Worm (Caenorhabditis elegans) whole organism, L4 larva: Measurements from ENCODE around the gene acs-1.

ENCODE experiments used
- F26F4.8 ChIP-seq: fragments of 200-800 bp; sonication (Bioruptor generic); conservative IDR thresholded peaks from 2 replicates; pipeline ENCODE4 v1.3.6; 2022; ENCODE audit warnings: missing genetic modification characterization, missing compliant biosample characterization
- F44E2.7 ChIP-seq: fragments of 200-800 bp; sonication (Bioruptor generic); IDR thresholded peaks from 2 replicates; pipeline ENCODE4 v2.1.2; 2022; ENCODE audit warnings: missing genetic modification characterization, missing compliant biosample characterization
- F49E8.2 ChIP-seq: sonication (generic microtip); optimal IDR thresholded peaks from 2 replicates; lab custom pipeline; 2016; ENCODE audit warnings: missing compliant biosample characterization, mild to moderate bottlenecking, missing genetic modification characterization, borderline replicate concordance
- R02D3.7 ChIP-seq: fragments of 150-350 bp; sonication (generic microtip); optimal IDR thresholded peaks from 3 replicates; lab custom pipeline; 2014; ENCODE audit warnings: missing biosample characterization, missing genetic modification characterization
- T20F7.1 ChIP-seq: fragments of 200-800 bp; sonication (Bioruptor generic); optimal IDR thresholded peaks from 2 replicates; lab custom pipeline; 2018; ENCODE audit warnings: mild to moderate bottlenecking, missing genetic modification characterization, missing compliant biosample characterization
- T26A8.4 ChIP-seq: fragments of 200-800 bp; sonication (Bioruptor generic); IDR thresholded peaks from 2 replicates; pipeline ENCODE4 v1.3.6; 2022; ENCODE audit warnings: missing genetic modification characterization, missing compliant biosample characterization
- Y75B8A.6 ChIP-seq: fragments of 200-800 bp; sonication (Bioruptor generic); IDR thresholded peaks from 2 replicates; pipeline ENCODE4 v1.3.6; 2022; ENCODE audit warnings: missing genetic modification reagents, missing genetic modification characterization, missing compliant biosample characterization
- aha-1 ChIP-seq: fragments of 150-350 bp; peaks from one replicate; lab custom pipeline; 2014; ENCODE audit warnings: missing biosample characterization, missing genetic modification characterization
- aly-2 ChIP-seq: sonication (generic microtip); optimal IDR thresholded peaks from 2 replicates; lab custom pipeline; 2018; ENCODE audit warnings: missing biosample characterization, missing genetic modification characterization
- attf-4 ChIP-seq: sonication (generic microtip); optimal IDR thresholded peaks from 3 replicates; lab custom pipeline; 2017; ENCODE audit warnings: missing biosample characterization, missing genetic modification characterization
- ceh-20 ChIP-seq: fragments of 200-800 bp; sonication (Bioruptor generic); IDR thresholded peaks from 2 replicates; pipeline ENCODE4 v1.3.6; 2022; ENCODE audit warnings: missing genetic modification reagents, missing genetic modification characterization, missing compliant biosample characterization
- ceh-32 ChIP-seq: sonication (generic microtip); optimal IDR thresholded peaks from 2 replicates; lab custom pipeline; 2016; ENCODE audit warnings: mild to moderate bottlenecking, missing genetic modification characterization, missing compliant biosample characterization; ENCODE audit not compliant: poor library complexity
- ceh-62 ChIP-seq: sonication (generic microtip); optimal IDR thresholded peaks from 2 replicates; lab custom pipeline; 2017; ENCODE audit warnings: missing biosample characterization, missing genetic modification characterization
- ceh-82 ChIP-seq: sonication (generic microtip); optimal IDR thresholded peaks from 2 replicates; lab custom pipeline; 2017; ENCODE audit warnings: missing biosample characterization, missing genetic modification characterization
- cey-2 ChIP-seq: sonication (generic microtip); optimal IDR thresholded peaks from 3 replicates; lab custom pipeline; 2017; ENCODE audit warnings: missing genetic modification characterization, mild to moderate bottlenecking, missing compliant biosample characterization, antibody characterized with exemption, borderline replicate concordance; ENCODE audit not compliant: insufficient read depth
- daf-19 ChIP-seq: fragments of 200-800 bp; sonication (Bioruptor generic); conservative IDR thresholded peaks from 2 replicates; pipeline ENCODE4 v1.3.6; 2022; ENCODE audit warnings: missing genetic modification characterization, missing compliant biosample characterization
- dpl-1 ChIP-seq: fragments of 150-350 bp; optimal IDR thresholded peaks from 2 replicates; lab custom pipeline; 2014; ENCODE audit warnings: missing biosample characterization, missing genetic modification reagents, missing genetic modification characterization
- egl-43 ChIP-seq: fragments of 200-800 bp; sonication (Bioruptor generic); IDR thresholded peaks from 2 replicates; pipeline ENCODE4 v1.3.6; 2022; ENCODE audit warnings: missing genetic modification reagents, missing genetic modification characterization, missing compliant biosample characterization
- hlh-30 ChIP-seq: sonication (generic microtip); optimal IDR thresholded peaks from 2 replicates; lab custom pipeline; 2017; ENCODE audit warnings: antibody characterized with exemption, mild to moderate bottlenecking, missing genetic modification characterization, missing compliant biosample characterization; ENCODE audit not compliant: insufficient read depth
- lin-29 ChIP-seq: fragments of 200-800 bp; sonication (Bioruptor generic); IDR thresholded peaks from 2 replicates; pipeline ENCODE4 v1.3.6; 2022; ENCODE audit warnings: missing genetic modification reagents, missing genetic modification characterization, missing compliant biosample characterization
- lin-38 ChIP-seq: fragments of 200-800 bp; sonication (Bioruptor generic); IDR thresholded peaks from 2 replicates; pipeline ENCODE4 v1.3.6; 2022; ENCODE audit warnings: missing genetic modification reagents, missing genetic modification characterization, missing compliant biosample characterization
- madf-5 ChIP-seq, 2 experiments: fragments of 200-800 bp; sonication (Bioruptor generic); IDR thresholded peaks; 2 replicates each; pipeline ENCODE4 v1.3.6; 2022; ENCODE audit warnings: missing compliant biosample characterization in 2 of 2, missing genetic modification characterization in 2 of 2
- mdl-1 ChIP-seq, 2 experiments: fragments of 150-350 bp in 1 of 2; sonication (generic microtip) in 1 of 2; optimal IDR thresholded peaks; 2 replicates each; lab custom pipeline; 2014 to 2017; ENCODE audit warnings: missing biosample characterization in 2 of 2, missing genetic modification characterization in 2 of 2
- mdt-29 ChIP-seq: fragments of 200-800 bp; sonication (Bioruptor generic); IDR thresholded peaks from 2 replicates; pipeline ENCODE4 v1.3.6; 2022; ENCODE audit warnings: missing genetic modification reagents, missing genetic modification characterization, missing compliant biosample characterization
- mep-1 ChIP-seq: fragments of 150-350 bp; sonication (generic microtip); optimal IDR thresholded peaks from 3 replicates; lab custom pipeline; 2014; ENCODE audit warnings: missing biosample characterization, missing genetic modification characterization
- mes-2 ChIP-seq: sonication (generic microtip); optimal IDR thresholded peaks from 2 replicates; lab custom pipeline; 2016; ENCODE audit warnings: missing genotype, mild to moderate bottlenecking, missing genetic modification characterization, missing compliant biosample characterization; ENCODE audit not compliant: poor library complexity, severe bottlenecking
- mxl-2 ChIP-seq: fragments of 200-800 bp; sonication (Bioruptor generic); conservative IDR thresholded peaks from 2 replicates; pipeline ENCODE4 v1.3.6; 2022; ENCODE audit warnings: missing genetic modification reagents, missing genetic modification characterization, missing compliant biosample characterization
- mxl-3 ChIP-seq: fragments of 200-800 bp; sonication (Bioruptor generic); optimal IDR thresholded peaks from 2 replicates; lab custom pipeline; 2018; ENCODE audit warnings: mild to moderate bottlenecking, missing genetic modification characterization, missing compliant biosample characterization
- nhr-102 ChIP-seq: sonication (generic microtip); optimal IDR thresholded peaks from 2 replicates; lab custom pipeline; 2016; ENCODE audit warnings: mild to moderate bottlenecking, missing genetic modification characterization, moderate library complexity, missing compliant biosample characterization
- nhr-237 ChIP-seq: sonication (generic microtip); optimal IDR thresholded peaks from 2 replicates; lab custom pipeline; 2017; ENCODE audit warnings: missing biosample characterization, missing genetic modification characterization
- nhr-25 ChIP-seq: sonication (generic microtip); optimal IDR thresholded peaks from 2 replicates; lab custom pipeline; 2017; ENCODE audit warnings: missing genetic modification characterization, mild to moderate bottlenecking, missing compliant biosample characterization, antibody characterized with exemption, moderate library complexity, borderline replicate concordance; ENCODE audit not compliant: insufficient read depth
- nhr-42 ChIP-seq: fragments of 200-800 bp; sonication (Bioruptor generic); IDR thresholded peaks from 2 replicates; pipeline ENCODE4 v1.3.6; 2022; ENCODE audit warnings: missing genetic modification characterization, missing compliant biosample characterization
- nhr-48 ChIP-seq: sonication (generic microtip); optimal IDR thresholded peaks from 2 replicates; lab custom pipeline; 2016; ENCODE audit warnings: mild to moderate bottlenecking, missing genetic modification characterization, missing compliant biosample characterization
- nhr-77 ChIP-seq: fragments of 150-350 bp; optimal IDR thresholded peaks from 2 replicates; lab custom pipeline; 2014; ENCODE audit warnings: missing biosample characterization, missing genetic modification characterization
- php-3 ChIP-seq: fragments of 200-800 bp; sonication (Bioruptor generic); IDR thresholded peaks from 2 replicates; pipeline ENCODE4 v1.3.6; 2022; ENCODE audit warnings: missing genetic modification reagents, missing genetic modification characterization, missing compliant biosample characterization
- pqm-1 ChIP-seq: sonication (generic microtip); optimal IDR thresholded peaks from 2 replicates; lab custom pipeline; 2017; ENCODE audit warnings: missing biosample characterization, missing genetic modification characterization
- rbr-2 ChIP-seq: sonication (generic microtip); optimal IDR thresholded peaks from 2 replicates; lab custom pipeline; 2016; ENCODE audit warnings: missing genotype, missing genetic modification characterization, missing compliant biosample characterization
- sdz-12 ChIP-seq: fragments of 200-800 bp; sonication (Bioruptor generic); optimal IDR thresholded peaks from 2 replicates; lab custom pipeline; 2018; ENCODE audit warnings: mild to moderate bottlenecking, missing genetic modification characterization, missing compliant biosample characterization
- skn-1 ChIP-seq: fragments of 150-350 bp; optimal IDR thresholded peaks from 2 replicates; lab custom pipeline; 2014; ENCODE audit warnings: missing biosample characterization, missing genetic modification characterization
- snpc-1.2 ChIP-seq: fragments of 200-800 bp; sonication (Bioruptor generic); IDR thresholded peaks from 2 replicates; pipeline ENCODE4 v1.3.6; 2022; ENCODE audit warnings: missing genetic modification reagents, missing genetic modification characterization, missing compliant biosample characterization
- spr-1 ChIP-seq: sonication (generic microtip); optimal IDR thresholded peaks from 2 replicates; lab custom pipeline; 2016; ENCODE audit warnings: mild to moderate bottlenecking, missing genetic modification characterization, missing compliant biosample characterization
- tag-97 ChIP-seq: fragments of 200-800 bp; sonication (Bioruptor generic); IDR thresholded peaks from 2 replicates; pipeline ENCODE4 v1.3.6; 2022; ENCODE audit warnings: missing genetic modification characterization, missing compliant biosample characterization
- tra-1 ChIP-seq: fragments of 200-800 bp; sonication (Bioruptor generic); IDR thresholded peaks from 2 replicates; pipeline ENCODE4 v1.3.6; 2022; ENCODE audit warnings: missing genetic modification reagents, missing genetic modification characterization, missing compliant biosample characterization
- unc-130 ChIP-seq: sonication (generic microtip); optimal IDR thresholded peaks from 2 replicates; lab custom pipeline; 2016; ENCODE audit warnings: missing genetic modification reagents, missing genetic modification characterization, missing compliant biosample characterization
- unc-39 ChIP-seq: sonication (generic microtip); optimal IDR thresholded peaks from 2 replicates; lab custom pipeline; 2017; ENCODE audit warnings: missing biosample characterization, missing genetic modification characterization
- unc-62 ChIP-seq, 3 experiments: fragments of 150-350 bp in 1 of 3; sonication (generic microtip); optimal IDR thresholded peaks in 2 of 3; peaks in 1 of 3; 1 replicate in 1 of 3; 2 replicates in 2 of 3; lab custom pipeline; 2014 to 2017; ENCODE audit warnings: missing biosample characterization in 3 of 3, missing genetic modification characterization in 3 of 3, missing genetic modification reagents in 3 of 3, missing genotype in 1 of 3
- vab-7 ChIP-seq: fragments of 200-800 bp; sonication (Bioruptor generic); IDR thresholded peaks from 2 replicates; pipeline ENCODE4 v1.3.6; 2022; ENCODE audit warnings: missing genetic modification reagents, missing genetic modification characterization, missing compliant biosample characterization
- zag-1 ChIP-seq: fragments of 150-350 bp; optimal IDR thresholded peaks from 2 replicates; lab custom pipeline; 2014; ENCODE audit warnings: missing biosample characterization, missing genetic modification characterization
- zfp-3 ChIP-seq: fragments of 200-800 bp; sonication (Bioruptor generic); conservative IDR thresholded peaks from 2 replicates; pipeline ENCODE4 v1.3.6; 2022; ENCODE audit warnings: missing genetic modification reagents, missing genetic modification characterization, missing compliant biosample characterization
- zip-11 ChIP-seq: fragments of 200-800 bp; sonication (Bioruptor generic); IDR thresholded peaks from 2 replicates; pipeline ENCODE4 v1.3.6; 2022; ENCODE audit warnings: missing genetic modification characterization, missing compliant biosample characterization

Gene acs-1

ce11 chrV:6514887-6515324 is 9.9 kb upstream of the acs-1 start, which contains the start of gene dpy-11 (continued):
- TF ChIP-seq pqm-1 (tag; lab: Kevin White, UChicago), result no peak
- TF ChIP-seq rbr-2, result no peak
- TF ChIP-seq nhr-102 (tag; lab: Kevin White, UChicago), result peak; percentile 29
- no peak for TF ChIP-seq unc-130 (GFP tag; lab: Kevin White, UChicago)
- TF ChIP-seq R02D3.7, result no peak
- no peak for TF ChIP-seq aly-2 (tag; lab: Kevin White, UChicago)
- TF ChIP-seq nhr-77 (tag; lab: Kevin White, UChicago), result peak; percentile 39
- no peak for TF ChIP-seq ceh-82 (tag; lab: Kevin White, UChicago)
- TF ChIP-seq F49E8.2, result no peak
- TF ChIP-seq Y75B8A.6 (GFP tag; lab: Robert Waterston, UW), result peak; percentile 91
- peak; percentile 53 for TF ChIP-seq lin-38
- peak; percentile 75 for TF ChIP-seq mxl-3 (GFP tag; lab: Kevin White, UChicago)
- no peak for TF ChIP-seq daf-19 (GFP tag; lab: Robert Waterston, UW)
- no peak for TF ChIP-seq ceh-20 (GFP tag; lab: Robert Waterston, UW)
- peak; percentile 81 for TF ChIP-seq T26A8.4 (GFP tag; lab: Robert Waterston, UW)
- no peak for TF ChIP-seq unc-62 (GFP tag; optimal IDR thresholded peaks at IDR 0.05 in 1 of 2; lab: Kevin White, UChicago)
- no peak for TF ChIP-seq unc-62 (tag; optimal IDR thresholded peaks at IDR 0.05; lab: Kevin White, UChicago)
- TF ChIP-seq nhr-25 (tag; lab: Kevin White, UChicago), result peak; percentile 55
- peak; percentile 55 for TF ChIP-seq mes-2 (tag; lab: Kevin White, UChicago)
- TF ChIP-seq egl-43 (GFP tag; lab: Robert Waterston, UW), result no peak
- TF ChIP-seq snpc-1.2 (GFP tag; lab: Robert Waterston, UW), result peak; percentile 45; the same call in 1 of the 2 replicates
- TF ChIP-seq dpl-1 (GFP tag; lab: Kevin White, UChicago), result no peak
- no peak for TF ChIP-seq lin-29 (GFP tag; lab: Robert Waterston, UW)
- no peak for TF ChIP-seq cey-2 (tag; lab: Kevin White, UChicago)
- TF ChIP-seq aha-1, result peak; percentile 98
- peak; percentile 44 for TF ChIP-seq nhr-48 (tag; lab: Kevin White, UChicago)
- 0 out of 2 replicates have a peak, but pooled peaks have one; percentile 7 for TF ChIP-seq mxl-2 (GFP tag; lab: Robert Waterston, UW)
- TF ChIP-seq zag-1 (tag; lab: Kevin White, UChicago), result no peak
- peak; percentile 93 for TF ChIP-seq zfp-3 (GFP tag; lab: Robert Waterston, UW)
- no peak for TF ChIP-seq skn-1
- TF ChIP-seq unc-39 (tag; lab: Kevin White, UChicago), result no peak
- TF ChIP-seq php-3 (GFP tag; lab: Robert Waterston, UW), result 0 out of 2 replicates have a peak, but pooled peaks have one; percentile 8
- no peak for TF ChIP-seq attf-4
- TF ChIP-seq mdl-1 (tag; optimal IDR thresholded peaks at IDR 0.05; lab: Kevin White, UChicago), result peak in 1 of 2 experiments; percentile 48
- TF ChIP-seq T20F7.1 (GFP tag; lab: Kevin White, UChicago), result peak; percentile 37
- TF ChIP-seq zip-11 (GFP tag; lab: Robert Waterston, UW), result no peak
- TF ChIP-seq vab-7 (GFP tag; lab: Robert Waterston, UW), result no peak
- no peak for TF ChIP-seq F26F4.8 (GFP tag; lab: Robert Waterston, UW)
- TF ChIP-seq ceh-62 (tag; lab: Kevin White, UChicago), result no peak
- peak; percentile 53 for TF ChIP-seq spr-1 (tag; lab: Kevin White, UChicago)
- TF ChIP-seq mdt-29 (GFP tag; lab: Robert Waterston, UW), result peak; percentile 49; the same call in 1 of the 2 replicates
- no peak for TF ChIP-seq tag-97 (GFP tag; lab: Robert Waterston, UW)
- TF ChIP-seq hlh-30 (tag; lab: Kevin White, UChicago), result no peak
- TF ChIP-seq mep-1, result peak; percentile 81
- no peak for TF ChIP-seq nhr-42
- TF ChIP-seq F44E2.7, result no peak
- no peak for TF ChIP-seq madf-5 (GFP tag; IDR thresholded peaks at IDR 0.05; lab: Robert Waterston, UW)
- TF ChIP-seq ceh-32 (tag; lab: Kevin White, UChicago), result no peak
- no peak for TF ChIP-seq nhr-237 (tag; lab: Kevin White, UChicago)
- 0 out of 2 replicates have a peak, but pooled peaks have one; percentile 48 for TF ChIP-seq tra-1 (GFP tag; lab: Robert Waterston, UW)
- peak; percentile 90 for TF ChIP-seq sdz-12 (GFP tag; lab: Kevin White, UChicago)
